Fruit fly (Drosophila melanogaster): Measurements from ENCODE around the gene Orc5.

DNA sequence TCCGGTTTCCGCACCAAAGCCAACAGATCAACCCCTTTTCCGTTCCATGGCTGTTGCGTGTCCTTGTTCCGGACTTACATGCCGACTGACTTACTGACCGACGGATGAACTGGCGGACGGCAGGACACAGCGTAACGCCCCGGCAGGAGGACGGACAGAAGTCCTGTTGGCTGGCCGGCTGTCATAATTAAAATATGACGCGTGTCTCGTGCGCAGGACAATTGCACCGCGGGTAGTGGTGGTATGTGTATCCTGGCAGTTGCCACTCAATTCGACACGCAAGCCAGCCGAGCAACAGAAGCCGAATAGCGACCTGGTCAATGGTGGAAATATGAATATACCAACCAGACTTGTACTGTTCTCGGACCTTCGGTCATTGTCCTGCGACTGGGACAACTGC, 39.8 kb downstream of the Orc5 start:
- TF ChIP-seq lola (GFP tag; optimal IDR thresholded peaks at IDR 0.05) (no peak), Myc (optimal IDR thresholded peaks at IDR 0.05) (no peak), Mio (GFP tag; optimal IDR thresholded peaks at IDR 0.05) (no peak), psq (GFP tag; optimal IDR thresholded peaks at IDR 0.05) (no peak), Hr83 (GFP tag; optimal IDR thresholded peaks at IDR 0.05; ENCODE audit: poor library complexity, severe bottlenecking) (no peak)
